Fruit fly (Drosophila melanogaster) S2 (cell line): ENCODE results near the gene CG45089.

Experiments used
- CG8478 ChIP-seq: fragments of >200 bp; optimal IDR thresholded peaks from 2 replicates; lab custom pipeline; 2018
- CTCF ChIP-seq, 2 experiments: fragments of >200 bp; optimal IDR thresholded peaks; 2 replicates each; lab custom pipeline; 2018

DNA sequence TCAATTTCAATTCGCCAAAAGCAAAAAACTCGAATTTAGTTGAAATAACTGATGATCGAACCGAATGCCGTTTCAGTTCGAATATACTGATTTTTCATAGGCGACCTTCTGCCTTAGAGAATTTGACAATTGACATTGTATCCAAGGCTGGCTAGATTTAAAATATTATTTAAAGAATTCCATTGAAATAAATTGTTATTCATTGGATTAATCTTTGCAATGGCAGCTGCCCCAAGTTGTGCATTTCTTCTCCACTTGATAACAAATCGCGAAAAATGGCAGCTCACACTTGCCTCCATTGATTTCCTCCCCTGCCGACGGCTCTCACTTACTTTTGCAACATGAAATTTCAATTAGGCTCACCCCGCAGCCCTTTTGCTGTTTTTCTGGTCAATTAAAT is 39.5 kb downstream of the CG45089 start, which contains the start of gene CG10920:
- no peak for TF ChIP-seq CG8478 (lab: Kevin White, UChicago)
- no peak for TF ChIP-seq CTCF (optimal IDR thresholded peaks at IDR 0.05; lab: Kevin White, UChicago)
